Fruit fly (Drosophila melanogaster): ENCODE measurements around the gene Pex3.

Gene Pex3

dm6 chr3L:15136659-15137572 is 7.2 kb upstream of the Pex3 start, which contains the start of gene CG12316:
Gene CG12316, minus strand, starts transcription at chr3L:15136934.
- TF ChIP-seq D1 (tag; optimal IDR thresholded peaks at IDR 0.05): peak; percentile 80
- no peak for TF ChIP-seq CG10348 (GFP tag; IDR thresholded peaks at IDR 0.05)
- peak; percentile 95 for TF ChIP-seq CG34367 (tag; optimal IDR thresholded peaks at IDR 0.05)
- peak; percentile 94 for TF ChIP-seq gl (tag; optimal IDR thresholded peaks at IDR 0.05)
- TF ChIP-seq fd96Ca (GFP tag; IDR thresholded peaks at IDR 0.05): peak; percentile 96
- peak; percentile 94 for TF ChIP-seq CG15710 (tag; optimal IDR thresholded peaks at IDR 0.05)
- TF ChIP-seq CG8159 (tag; optimal IDR thresholded peaks at IDR 0.05): peak; percentile 95
- peak; percentile 77 for TF ChIP-seq rn (GFP tag; IDR thresholded peaks at IDR 0.05)
- TF ChIP-seq CG32121 (GFP tag; IDR thresholded peaks at IDR 0.05): peak; percentile 92
- TF ChIP-seq CG9948 (tag; optimal IDR thresholded peaks at IDR 0.05): peak; percentile 89
- peak; percentile 93 for TF ChIP-seq CG17806 (tag; optimal IDR thresholded peaks at IDR 0.05)
- peak; percentile 94 for TF ChIP-seq CG4496 (GFP tag; IDR thresholded peaks at IDR 0.05)
- TF ChIP-seq Pif1B (GFP tag; optimal IDR thresholded peaks at IDR 0.05): peak; percentile 97
- peak; percentile 61 for TF ChIP-seq EcR (GFP tag; optimal IDR thresholded peaks at IDR 0.05)
- TF ChIP-seq CG14655 (GFP tag; optimal IDR thresholded peaks at IDR 0.05): peak; percentile 95
- peak; percentile 89 for TF ChIP-seq CG12605 (GFP tag; IDR thresholded peaks at IDR 0.05)
- peak; percentile 98 for TF ChIP-seq Pif1A (GFP tag; optimal IDR thresholded peaks at IDR 0.05)
- TF ChIP-seq Snoo (tag; optimal IDR thresholded peaks at IDR 0.05): peak; percentile 96
- TF ChIP-seq CG8301 (tag; optimal IDR thresholded peaks at IDR 0.05): peak; percentile 95
- peak; percentile 91 for TF ChIP-seq CG13204 (GFP tag; optimal IDR thresholded peaks at IDR 0.05)
- peak; percentile 89 for TF ChIP-seq Ets98B (GFP tag; IDR thresholded peaks at IDR 0.05)

dm6 chr3L:15137790-15138189 is 6.4 kb upstream of the Pex3 start:
- TF ChIP-seq CG13204 (GFP tag; optimal IDR thresholded peaks at IDR 0.05) (no peak), CG12605 (GFP tag; IDR thresholded peaks at IDR 0.05) (no peak), CG34367 (tag; optimal IDR thresholded peaks at IDR 0.05) (no peak), Pif1B (GFP tag; optimal IDR thresholded peaks at IDR 0.05) (no peak), gl (tag; optimal IDR thresholded peaks at IDR 0.05) (no peak), CG32121 (GFP tag; IDR thresholded peaks at IDR 0.05) (no peak), CG10348 (GFP tag; IDR thresholded peaks at IDR 0.05) (no peak)

- TF ChIP-seq rn (GFP tag; IDR thresholded peaks at IDR 0.05): no peak
- no peak for TF ChIP-seq CG12605 (GFP tag; IDR thresholded peaks at IDR 0.05)
- TF ChIP-seq CG8159 (tag; optimal IDR thresholded peaks at IDR 0.05): no peak
- no peak for TF ChIP-seq Pif1B (GFP tag; optimal IDR thresholded peaks at IDR 0.05)
- TF ChIP-seq gl (tag; optimal IDR thresholded peaks at IDR 0.05): no peak
- TF ChIP-seq CG17806 (tag; optimal IDR thresholded peaks at IDR 0.05): no peak
- no peak for TF ChIP-seq CG13204 (GFP tag; optimal IDR thresholded peaks at IDR 0.05)
- TF ChIP-seq fd96Ca (GFP tag; IDR thresholded peaks at IDR 0.05): no peak
- TF ChIP-seq CG9948 (tag; optimal IDR thresholded peaks at IDR 0.05): no peak
- no peak for TF ChIP-seq CG10348 (GFP tag; IDR thresholded peaks at IDR 0.05)
These were observed 3.7 kb upstream of the Pex3 start for dm6 chr3L:15140268-15140957.

dm6 chr3L:15141118-15142003 is 2.8 kb upstream of the Pex3 start:
- TF ChIP-seq CG15710 (tag; optimal IDR thresholded peaks at IDR 0.05) (peak; percentile 23), CG34367 (tag; optimal IDR thresholded peaks at IDR 0.05) (peak; percentile 18), CG13204 (GFP tag; optimal IDR thresholded peaks at IDR 0.05) (peak; percentile 51), rn (GFP tag; IDR thresholded peaks at IDR 0.05) (no peak), CG4496 (GFP tag; IDR thresholded peaks at IDR 0.05) (peak; percentile 74), gl (tag; optimal IDR thresholded peaks at IDR 0.05) (peak; percentile 40), CG17806 (tag; optimal IDR thresholded peaks at IDR 0.05) (no peak), CG32121 (GFP tag; IDR thresholded peaks at IDR 0.05) (peak; percentile 24; the same call in 1 of the 2 replicates), fd96Ca (GFP tag; IDR thresholded peaks at IDR 0.05) (no peak; the same call in 2 of the 3 replicates), Pif1B (GFP tag; optimal IDR thresholded peaks at IDR 0.05) (peak; percentile 2), Ets98B (GFP tag; IDR thresholded peaks at IDR 0.05) (peak; percentile 59), Snoo (tag; optimal IDR thresholded peaks at IDR 0.05) (no peak), EcR (GFP tag; optimal IDR thresholded peaks at IDR 0.05) (peak; percentile 90), CG9948 (tag; optimal IDR thresholded peaks at IDR 0.05) (peak; percentile 8), Pif1A (GFP tag; optimal IDR thresholded peaks at IDR 0.05) (no peak), CG14655 (GFP tag; optimal IDR thresholded peaks at IDR 0.05) (peak; percentile 46), CG12605 (GFP tag; IDR thresholded peaks at IDR 0.05) (no peak), CG8301 (tag; optimal IDR thresholded peaks at IDR 0.05) (peak; percentile 24), CG10348 (GFP tag; IDR thresholded peaks at IDR 0.05) (no peak), D1 (tag; optimal IDR thresholded peaks at IDR 0.05) (no peak), CG8159 (tag; optimal IDR thresholded peaks at IDR 0.05) (peak; percentile 3)

All from whole organism, pupa.